Worm (Caenorhabditis elegans): ENCODE measurements around the gene F56C4.1.
"Not testable (repeated sequence)": the region's sequence is repeated elsewhere in the genome, so short reads cannot be mapped to it uniquely, and the experiment has no call there.

The F56C4.1 gene

ce11 chrIV:10685758-10686157, 49.0 kb downstream of the F56C4.1 start, which contains the start of the genes K08C7.6 and R102.1:
Gene K08C7.6 (minus strand): TSS chrIV:10685858.
Gene R102.1 (plus strand): TSS chrIV:10686048.
- TF ChIP-seq C17E4.6 (GFP tag; IDR thresholded peaks at IDR 0.05) = no peak
- TF ChIP-seq unc-130 (GFP tag; optimal IDR thresholded peaks at IDR 0.05) = no peak
- TF ChIP-seq snpc-4 (GFP tag; optimal IDR thresholded peaks at IDR 0.05) = no peak
- TF ChIP-seq snpc-4 (tag; optimal IDR thresholded peaks at IDR 0.05) = no peak
- no peak for TF ChIP-seq hsf-1 (GFP tag; IDR thresholded peaks at IDR 0.05)
- no peak for TF ChIP-seq hmg-1.2 (GFP tag; IDR thresholded peaks at IDR 0.05)

- not testable (repeated sequence) for TF ChIP-seq rcor-1 (GFP tag; IDR thresholded peaks at IDR 0.05); F49E8.2 (tag; optimal IDR thresholded peaks at IDR 0.05; ENCODE audit: insufficient read depth); tlf-1 (GFP tag; optimal IDR thresholded peaks at IDR 0.05)
These were observed 50.6 kb downstream of the F56C4.1 start, which contains the start of gene R102.2 for ce11 chrIV:10687307-10687706. Gene R102.2 (plus strand): TSS chrIV:10687607.

All from whole organism, young adult.